Fruit fly (Drosophila melanogaster) whole organism, wandering third instar larva: ENCODE results near the gene mldr.

Experiments used
- Abd-B ChIP-seq: fragments of >200 bp; optimal IDR thresholded peaks from 2 replicates; lab custom pipeline; 2017; ENCODE audit warnings: missing biosample characterization, missing genetic modification characterization
- CG32264 ChIP-seq: fragments of 200-800 bp; sonication (Bioruptor generic); optimal IDR thresholded peaks from 2 replicates; lab custom pipeline; 2016; ENCODE audit warnings: missing biosample characterization, missing genetic modification characterization
- CG9705 ChIP-seq: fragments of 200-800 bp; sonication (Bioruptor generic); optimal IDR thresholded peaks from 2 replicates; lab custom pipeline; 2018; ENCODE audit warnings: missing biosample characterization, mild to moderate bottlenecking, missing genetic modification characterization
- CrebA ChIP-seq: fragments of 200-800 bp; sonication (Bioruptor generic); optimal IDR thresholded peaks from 2 replicates; lab custom pipeline; 2016; ENCODE audit warnings: missing biosample characterization, mild to moderate bottlenecking, missing genetic modification characterization, borderline replicate concordance
- Dfd ChIP-seq: fragments of >200 bp; optimal IDR thresholded peaks from 2 replicates; lab custom pipeline; 2017; ENCODE audit warnings: missing biosample characterization, missing genetic modification characterization
- Dif ChIP-seq: fragments of 200-275, 200-300 bp; sonication (Bioruptor generic); optimal IDR thresholded peaks from 2 replicates; lab custom pipeline; 2018; ENCODE audit warnings: missing biosample characterization, missing genetic modification characterization; ENCODE audit not compliant: partially characterized antibody
- GATAd ChIP-seq: sonication (Bioruptor generic); optimal IDR thresholded peaks from 2 replicates; lab custom pipeline; 2016; ENCODE audit warnings: missing biosample characterization, missing genetic modification characterization
- HLH106 ChIP-seq: fragments of 200-800 bp; optimal IDR thresholded peaks from 3 replicates; lab custom pipeline; 2019; ENCODE audit warnings: missing biosample characterization, mild to moderate bottlenecking, missing genetic modification characterization, moderate library complexity
- Hnf4 ChIP-seq: fragments of 200-800 bp; sonication (Bioruptor generic); optimal IDR thresholded peaks from 2 replicates; lab custom pipeline; 2016; ENCODE audit warnings: missing biosample characterization, mild to moderate bottlenecking, missing genetic modification characterization
- Hr78 ChIP-seq: fragments of >200 bp; optimal IDR thresholded peaks from 2 replicates; lab custom pipeline; 2017; ENCODE audit warnings: missing biosample characterization, missing genetic modification characterization
- Hr83 ChIP-seq: fragments of 200-300 bp; sonication (Bioruptor generic); optimal IDR thresholded peaks from 2 replicates; lab custom pipeline; 2016; ENCODE audit warnings: missing biosample characterization, mild to moderate bottlenecking, missing genetic modification characterization, moderate library complexity; ENCODE audit not compliant: poor library complexity, severe bottlenecking
- Jra ChIP-seq: sonication (Bioruptor generic); optimal IDR thresholded peaks from 2 replicates; lab custom pipeline; 2016; ENCODE audit warnings: missing biosample characterization, missing genetic modification characterization
- Mio ChIP-seq: sonication (Bioruptor generic); optimal IDR thresholded peaks from 2 replicates; lab custom pipeline; 2016; ENCODE audit warnings: missing biosample characterization, missing genetic modification characterization
- Myc ChIP-seq: fragments of >200 bp; optimal IDR thresholded peaks from 2 replicates; lab custom pipeline; 2017
- N ChIP-seq: fragments of >200 bp; optimal IDR thresholded peaks from 2 replicates; lab custom pipeline; 2018; ENCODE audit warnings: missing biosample characterization, missing external identifiers, missing genetic modification characterization
- OdsH ChIP-seq: fragments of 200-800 bp; sonication (Bioruptor generic); optimal IDR thresholded peaks from 2 replicates; lab custom pipeline; 2016; ENCODE audit warnings: missing biosample characterization, mild to moderate bottlenecking, missing genetic modification characterization
- Rel ChIP-seq, 2 experiments: fragments of 200-800 bp; sonication (Bioruptor generic) in 1 of 2; optimal IDR thresholded peaks; 2 replicates in 1 of 2; 3 replicates in 1 of 2; lab custom pipeline; 2016 to 2019; ENCODE audit warnings: mild to moderate bottlenecking in 2 of 2, missing biosample characterization in 2 of 2, missing genetic modification characterization in 2 of 2, moderate library complexity in 1 of 2
- Sp1 ChIP-seq: fragments of 200-800 bp; sonication (Bioruptor generic); optimal IDR thresholded peaks from 3 replicates; lab custom pipeline; 2019; ENCODE audit warnings: missing biosample characterization, mild to moderate bottlenecking, missing genetic modification characterization, moderate library complexity
- Vsx2 ChIP-seq: fragments of 200-300, 225-300 bp; sonication (Bioruptor generic); optimal IDR thresholded peaks from 2 replicates; lab custom pipeline; 2018; ENCODE audit warnings: missing biosample characterization, missing genetic modification characterization; ENCODE audit not compliant: partially characterized antibody
- br ChIP-seq: fragments of 200-800 bp; sonication (Bioruptor generic); optimal IDR thresholded peaks from 2 replicates; lab custom pipeline; 2016; ENCODE audit warnings: missing biosample characterization, missing genetic modification characterization
- brk ChIP-seq: fragments of 200-800 bp; sonication (Bioruptor generic); optimal IDR thresholded peaks from 2 replicates; lab custom pipeline; 2016; ENCODE audit warnings: missing biosample characterization, mild to moderate bottlenecking, missing genetic modification characterization
- dl ChIP-seq, 2 experiments: fragments of 175-275, 200-275 bp in 1 of 2; fragments of 200-275 bp in 1 of 2; sonication (Bioruptor generic); optimal IDR thresholded peaks; lab custom pipeline; 2018; ENCODE audit warnings: mild to moderate bottlenecking in 2 of 2, missing biosample characterization in 2 of 2, missing genetic modification characterization in 2 of 2, moderate library complexity in 2 of 2; ENCODE audit not compliant: partially characterized antibody in 2 of 2, insufficient read depth in 1 of 2
- dmrt93B ChIP-seq: fragments of 200-800 bp; sonication (Bioruptor generic); optimal IDR thresholded peaks from 2 replicates; lab custom pipeline; 2018; ENCODE audit warnings: missing biosample characterization, mild to moderate bottlenecking, missing genetic modification characterization
- dsf ChIP-seq: sonication (Bioruptor generic); optimal IDR thresholded peaks from 2 replicates; lab custom pipeline; 2016; ENCODE audit warnings: missing biosample characterization, missing genetic modification characterization, borderline replicate concordance
- ey ChIP-seq: fragments of 200-800 bp; sonication (Bioruptor generic); optimal IDR thresholded peaks from 2 replicates; lab custom pipeline; 2016; ENCODE audit warnings: missing biosample characterization, missing genetic modification characterization
- foxo ChIP-seq, 2 experiments: fragments of 200-800 bp; sonication (Bioruptor generic); optimal IDR thresholded peaks; 2 replicates in 1 of 2; 3 replicates in 1 of 2; lab custom pipeline; 2016 to 2017; ENCODE audit warnings: missing biosample characterization in 2 of 2, missing genetic modification characterization in 2 of 2
- fru ChIP-seq: fragments of 200-800 bp; sonication (Bioruptor generic); optimal IDR thresholded peaks from 3 replicates; lab custom pipeline; 2016; ENCODE audit warnings: missing biosample characterization, mild to moderate bottlenecking, missing genetic modification characterization
- h ChIP-seq: fragments of 200-800 bp; sonication (Bioruptor generic); optimal IDR thresholded peaks from 3 replicates; lab custom pipeline; 2016; ENCODE audit warnings: missing biosample characterization, mild to moderate bottlenecking, missing genetic modification characterization
- jim ChIP-seq: fragments of 175-275, 200-325 bp; sonication (Bioruptor generic); optimal IDR thresholded peaks from 2 replicates; lab custom pipeline; 2016; ENCODE audit warnings: missing biosample characterization, mild to moderate bottlenecking, missing genetic modification characterization
- lola ChIP-seq: fragments of >200 bp; optimal IDR thresholded peaks from 2 replicates; lab custom pipeline; 2017; ENCODE audit warnings: missing biosample characterization, missing genetic modification characterization
- pan ChIP-seq: fragments of >200 bp; optimal IDR thresholded peaks from 2 replicates; lab custom pipeline; 2017
- psq ChIP-seq: fragments of 200-800 bp; sonication (Bioruptor generic); optimal IDR thresholded peaks from 3 replicates; lab custom pipeline; 2017; ENCODE audit warnings: missing biosample characterization, mild to moderate bottlenecking, missing genetic modification characterization, moderate library complexity
- rgr ChIP-seq: fragments of 200-800 bp; sonication (Bioruptor generic); optimal IDR thresholded peaks from 3 replicates; lab custom pipeline; 2016; ENCODE audit warnings: missing biosample characterization, mild to moderate bottlenecking, missing genetic modification characterization
- sage ChIP-seq: fragments of 200-800 bp; sonication (Bioruptor generic); optimal IDR thresholded peaks from 2 replicates; lab custom pipeline; 2016; ENCODE audit warnings: missing biosample characterization, mild to moderate bottlenecking, missing genetic modification characterization
- sv ChIP-seq: fragments of 200-800 bp; sonication (Bioruptor generic); optimal IDR thresholded peaks from 3 replicates; lab custom pipeline; 2016; ENCODE audit warnings: missing biosample characterization, missing genetic modification characterization
- tai ChIP-seq: sonication (Bioruptor generic); optimal IDR thresholded peaks from 2 replicates; lab custom pipeline; 2016; ENCODE audit warnings: missing biosample characterization, missing genetic modification characterization
- usp ChIP-seq: fragments of >200 bp; optimal IDR thresholded peaks from 2 replicates; lab custom pipeline; 2017; ENCODE audit warnings: missing biosample characterization, missing genetic modification characterization
- woc ChIP-seq: sonication (Bioruptor generic); optimal IDR thresholded peaks from 2 replicates; lab custom pipeline; 2016; ENCODE audit warnings: missing biosample characterization, mild to moderate bottlenecking, missing genetic modification characterization

Gene mldr

DNA sequence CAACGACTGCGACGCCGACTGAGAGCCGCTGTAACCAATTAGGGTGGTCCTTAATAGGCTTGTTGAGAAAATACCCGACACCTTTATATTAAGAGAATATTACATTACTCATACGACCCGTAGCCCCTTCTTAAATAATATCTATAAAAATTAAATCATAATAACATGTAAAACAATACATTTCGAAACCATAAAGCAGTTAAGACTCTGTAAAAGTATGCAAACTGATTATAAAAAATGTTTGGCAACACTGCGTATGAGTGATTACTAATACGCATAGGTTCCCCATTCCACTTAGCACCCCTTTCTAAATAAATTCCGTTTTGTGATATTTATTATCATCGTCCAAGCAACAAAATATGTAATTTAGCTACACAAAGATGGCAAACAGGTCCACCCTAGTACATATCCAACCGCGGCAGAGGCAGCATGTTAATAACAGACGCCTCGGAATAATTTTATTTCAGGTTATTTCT lies 49.5 kb downstream of the mldr start:
- TF ChIP-seq Vsx2 (GFP tag; lab: Kevin White, UChicago) (no peak), dl (GFP tag; optimal IDR thresholded peaks at IDR 0.05; lab: Kevin White, UChicago; ENCODE audit: insufficient read depth in 1 of 2, partially characterized antibody in 2 of 2) (no peak), sage (GFP tag; lab: Kevin White, UChicago) (no peak), Mio (no peak), Dfd (no peak), Hr83 (GFP tag; lab: Kevin White, UChicago) (no peak), ey (GFP tag; lab: Kevin White, UChicago) (peak; percentile 57), CG32264 (GFP tag; lab: Kevin White, UChicago) (no peak), CG9705 (GFP tag; lab: Kevin White, UChicago) (peak; percentile 72), Hnf4 (GFP tag; lab: Kevin White, UChicago) (peak; percentile 49), usp (GFP tag; lab: Kevin White, UChicago) (no peak), Sp1 (GFP tag; lab: Kevin White, UChicago) (peak; percentile 92), sv (peak; percentile 66), CrebA (GFP tag; lab: Kevin White, UChicago) (no peak), foxo (GFP tag; optimal IDR thresholded peaks at IDR 0.05; lab: Kevin White, UChicago) (peak in 1 of 2 experiments; percentile 78), h (peak; percentile 75), brk (GFP tag; lab: Kevin White, UChicago) (peak; percentile 30), br (GFP tag; lab: Kevin White, UChicago) (peak; percentile 79), Myc (no peak), OdsH (GFP tag; lab: Kevin White, UChicago) (peak; percentile 76), Rel (GFP tag; optimal IDR thresholded peaks at IDR 0.05; lab: Kevin White, UChicago) (no peak), Rel (tag; optimal IDR thresholded peaks at IDR 0.05; lab: Kevin White, UChicago) (peak; percentile 42), jim (no peak), Abd-B (GFP tag; lab: Kevin White, UChicago) (no peak), pan (lab: Kevin White, UChicago) (no peak), tai (no peak), dmrt93B (GFP tag; lab: Kevin White, UChicago) (peak; percentile 85), fru (peak; percentile 78), dsf (GFP tag; lab: Kevin White, UChicago) (no peak), Dif (GFP tag; lab: Kevin White, UChicago) (no peak), lola (no peak), Jra (GFP tag; lab: Kevin White, UChicago) (no peak), N (GFP tag; lab: Kevin White, UChicago) (no peak), Hr78 (no peak), GATAd (GFP tag; lab: Kevin White, UChicago) (no peak), HLH106 (tag; lab: Kevin White, UChicago) (peak; percentile 88), woc (GFP tag; lab: Kevin White, UChicago) (no peak), rgr (GFP tag; lab: Kevin White, UChicago) (peak; percentile 73), psq (peak; percentile 51)
- TF ChIP-seq, all 38 proteins: peak for 16

dm6 chrX:6341678-6342077 lies 50.6 kb downstream of the mldr start:
- TF ChIP-seq lola (no peak), Rel (GFP tag; optimal IDR thresholded peaks at IDR 0.05; lab: Kevin White, UChicago) (no peak), Rel (tag; optimal IDR thresholded peaks at IDR 0.05; lab: Kevin White, UChicago) (peak; percentile 7), Hr83 (GFP tag; lab: Kevin White, UChicago) (no peak), Hnf4 (GFP tag; lab: Kevin White, UChicago) (no peak), usp (GFP tag; lab: Kevin White, UChicago) (no peak), Myc (no peak), Vsx2 (GFP tag; lab: Kevin White, UChicago) (no peak), Sp1 (GFP tag; lab: Kevin White, UChicago) (no peak), dmrt93B (GFP tag; lab: Kevin White, UChicago) (no peak), pan (lab: Kevin White, UChicago) (no peak), OdsH (GFP tag; lab: Kevin White, UChicago) (no peak), psq (peak; percentile 43), ey (GFP tag; lab: Kevin White, UChicago) (no peak)
